Fruit fly (Drosophila melanogaster) whole organism, adult: Measurements from ENCODE around the gene hkb.

Experiments
- CG11617 ChIP-seq: fragments of 200-800 bp; sonication (Bioruptor generic); optimal IDR thresholded peaks from 2 replicates; lab custom pipeline; 2017; ENCODE audit warnings: mild to moderate bottlenecking, missing biosample characterization, missing genetic modification reagents, missing genetic modification characterization
- CG12768 ChIP-seq: fragments of 200-800 bp; sonication (Bioruptor generic); optimal IDR thresholded peaks from 2 replicates; lab custom pipeline; 2017; ENCODE audit warnings: missing biosample characterization, missing genetic modification characterization, mild to moderate bottlenecking, moderate library complexity, missing genetic modification reagents
- CG14711 ChIP-seq: fragments of 200-800 bp; sonication (Bioruptor generic); optimal IDR thresholded peaks from 2 replicates; lab custom pipeline; 2018; ENCODE audit warnings: missing biosample characterization, mild to moderate bottlenecking, missing genetic modification characterization, moderate library complexity
- CG1620 ChIP-seq: fragments of 200-800 bp; sonication (Bioruptor generic); optimal IDR thresholded peaks from 2 replicates; lab custom pipeline; 2016; ENCODE audit warnings: missing biosample characterization, missing genetic modification characterization
- CG33017 ChIP-seq: fragments of 200-800 bp; sonication (Bioruptor generic); optimal IDR thresholded peaks from 2 replicates; lab custom pipeline; 2018; ENCODE audit warnings: missing biosample characterization, mild to moderate bottlenecking, missing genetic modification characterization, moderate library complexity
- CG5204 ChIP-seq: fragments of 200-800 bp; sonication (Bioruptor generic); optimal IDR thresholded peaks from 2 replicates; lab custom pipeline; 2016; ENCODE audit warnings: missing biosample characterization, missing genetic modification characterization
- CG7045 ChIP-seq: fragments of 200-800 bp; sonication (Bioruptor generic); optimal IDR thresholded peaks from 2 replicates; lab custom pipeline; 2017; ENCODE audit warnings: missing biosample characterization, mild to moderate bottlenecking, missing genetic modification characterization
- CG7101 ChIP-seq: fragments of 200-800 bp; sonication (Bioruptor generic); optimal IDR thresholded peaks from 2 replicates; lab custom pipeline; 2018; ENCODE audit warnings: missing biosample characterization, mild to moderate bottlenecking, missing genetic modification characterization, moderate library complexity
- Clk ChIP-seq: fragments of 200-800 bp; sonication (Bioruptor generic); optimal IDR thresholded peaks from 2 replicates; lab custom pipeline; 2017; ENCODE audit warnings: missing biosample characterization, missing genetic modification characterization
- Crg-1 ChIP-seq: fragments of 200-800 bp; sonication (Bioruptor generic); optimal IDR thresholded peaks from 2 replicates; lab custom pipeline; 2016; ENCODE audit warnings: missing biosample characterization, missing genetic modification characterization
- Hr96 ChIP-seq: fragments of 200-800 bp; sonication (Bioruptor generic); optimal IDR thresholded peaks from 2 replicates; lab custom pipeline; 2016; ENCODE audit warnings: missing biosample characterization, missing genetic modification characterization
- Mnt ChIP-seq: fragments of 200-800 bp; sonication (Bioruptor generic); optimal IDR thresholded peaks from 2 replicates; lab custom pipeline; 2016; ENCODE audit warnings: missing biosample characterization, mild to moderate bottlenecking, missing genetic modification characterization
- bab1 ChIP-seq: fragments of 200-800 bp; sonication (Bioruptor generic); optimal IDR thresholded peaks from 3 replicates; lab custom pipeline; 2019; ENCODE audit warnings: missing biosample characterization, mild to moderate bottlenecking, missing genetic modification characterization, moderate library complexity
- cic ChIP-seq: fragments of 200-800 bp; sonication (Bioruptor generic); optimal IDR thresholded peaks from 2 replicates; lab custom pipeline; 2017; ENCODE audit warnings: missing biosample characterization, mild to moderate bottlenecking, missing genetic modification characterization, moderate library complexity
- cnc ChIP-seq, 2 experiments: fragments of >200 bp; optimal IDR thresholded peaks; 2 replicates each; lab custom pipeline; 2017
- kay ChIP-seq: fragments of 200-800 bp; sonication (Bioruptor generic); peaks from one replicate; lab custom pipeline; 2016; ENCODE audit warnings: missing biosample characterization, missing genetic modification characterization, borderline replicate concordance
- ovo ChIP-seq: fragments of 200-800 bp; sonication (Bioruptor generic); optimal IDR thresholded peaks from 2 replicates; lab custom pipeline; 2016; ENCODE audit warnings: missing biosample characterization, missing genetic modification characterization
- pad ChIP-seq: fragments of 200-800 bp; sonication (Bioruptor generic); optimal IDR thresholded peaks from 3 replicates; lab custom pipeline; 2017; ENCODE audit warnings: missing biosample characterization, missing genetic modification characterization, mild to moderate bottlenecking, moderate library complexity, missing genetic modification reagents
- tj ChIP-seq: fragments of 200-800 bp; sonication (Bioruptor generic); optimal IDR thresholded peaks from 3 replicates; lab custom pipeline; 2017; ENCODE audit warnings: missing biosample characterization, mild to moderate bottlenecking, missing genetic modification characterization, moderate library complexity
- toe ChIP-seq: fragments of 200-800 bp; sonication (Bioruptor generic); optimal IDR thresholded peaks from 2 replicates; lab custom pipeline; 2016; ENCODE audit warnings: missing biosample characterization, missing genetic modification characterization

Gene hkb

dm6 chr3R:4353569-4353968 is 7.1 kb upstream of the hkb start:
- TF ChIP-seq CG33017 (tag; lab: Kevin White, UChicago) (no peak), tj (GFP tag; lab: Kevin White, UChicago) (no peak), CG14711 (tag; lab: Kevin White, UChicago) (no peak), Hr96 (GFP tag; lab: Kevin White, UChicago) (no peak), Crg-1 (GFP tag; lab: Kevin White, UChicago) (no peak)

- TF ChIP-seq CG5204 (GFP tag; lab: Kevin White, UChicago) = no peak
- TF ChIP-seq CG1620 = no peak
- no peak for TF ChIP-seq tj (GFP tag; lab: Kevin White, UChicago)
- TF ChIP-seq CG11617 (GFP tag; lab: Kevin White, UChicago) = no peak
- no peak for TF ChIP-seq Crg-1 (GFP tag; lab: Kevin White, UChicago)
- TF ChIP-seq cic (GFP tag; lab: Kevin White, UChicago) = no peak
- TF ChIP-seq CG7101 (tag; lab: Kevin White, UChicago) = no peak
- no peak for TF ChIP-seq pad
- no peak for TF ChIP-seq Clk (GFP tag; lab: Kevin White, UChicago)
- TF ChIP-seq toe = no peak
- no peak for TF ChIP-seq ovo (GFP tag; lab: Kevin White, UChicago)
- TF ChIP-seq bab1 (GFP tag; lab: Kevin White, UChicago) = no peak
- no peak for TF ChIP-seq Hr96 (GFP tag; lab: Kevin White, UChicago)
These were observed 3.8 kb upstream of the hkb start for dm6 chr3R:4350199-4350598.

- TF ChIP-seq Crg-1 (GFP tag; lab: Kevin White, UChicago) (no peak), ovo (GFP tag; lab: Kevin White, UChicago) (no peak), cic (GFP tag; lab: Kevin White, UChicago) (no peak), toe (no peak), Clk (GFP tag; lab: Kevin White, UChicago) (no peak), Mnt (GFP tag; lab: Kevin White, UChicago) (no peak), CG7045 (no peak), CG12768 (GFP tag; lab: Kevin White, UChicago) (no peak), kay (no peak), pad (no peak), CG1620 (no peak), CG11617 (GFP tag; lab: Kevin White, UChicago) (no peak), CG14711 (tag; lab: Kevin White, UChicago) (no peak), CG5204 (GFP tag; lab: Kevin White, UChicago) (no peak), Hr96 (GFP tag; lab: Kevin White, UChicago) (no peak), tj (GFP tag; lab: Kevin White, UChicago) (no peak), CG7101 (tag; lab: Kevin White, UChicago) (no peak)
These were observed 1.9 kb upstream of the hkb start for dm6 chr3R:4348197-4348814.

dm6 chr3R:4341177-4341576 is 5.3 kb downstream of the hkb start:
- TF ChIP-seq CG7101 (tag; lab: Kevin White, UChicago) = no peak
- TF ChIP-seq CG5204 (GFP tag; lab: Kevin White, UChicago) = no peak
- TF ChIP-seq Hr96 (GFP tag; lab: Kevin White, UChicago) = no peak
- TF ChIP-seq CG1620 = no peak
- no peak for TF ChIP-seq Crg-1 (GFP tag; lab: Kevin White, UChicago)
- TF ChIP-seq Clk (GFP tag; lab: Kevin White, UChicago) = no peak
- TF ChIP-seq CG11617 (GFP tag; lab: Kevin White, UChicago) = no peak
- no peak for TF ChIP-seq Mnt (GFP tag; lab: Kevin White, UChicago)
- no peak for TF ChIP-seq CG14711 (tag; lab: Kevin White, UChicago)
- TF ChIP-seq bab1 (GFP tag; lab: Kevin White, UChicago) = no peak
- TF ChIP-seq CG12768 (GFP tag; lab: Kevin White, UChicago) = no peak
- TF ChIP-seq ovo (GFP tag; lab: Kevin White, UChicago) = no peak
- TF ChIP-seq kay = no peak
- no peak for TF ChIP-seq pad
- TF ChIP-seq toe = no peak
- no peak for TF ChIP-seq cnc (optimal IDR thresholded peaks at IDR 0.05; lab: Kevin White, UChicago)
- no peak for TF ChIP-seq tj (GFP tag; lab: Kevin White, UChicago)
- no peak for TF ChIP-seq CG7045

dm6 chr3R:4340174-4340573 is 6.3 kb downstream of the hkb start:
- no peak for TF ChIP-seq Hr96 (GFP tag; lab: Kevin White, UChicago)
- no peak for TF ChIP-seq Crg-1 (GFP tag; lab: Kevin White, UChicago)
- TF ChIP-seq CG7101 (tag; lab: Kevin White, UChicago) = no peak
- TF ChIP-seq Clk (GFP tag; lab: Kevin White, UChicago) = no peak
- TF ChIP-seq bab1 (GFP tag; lab: Kevin White, UChicago) = no peak
- TF ChIP-seq CG14711 (tag; lab: Kevin White, UChicago) = no peak
- TF ChIP-seq kay = no peak
- TF ChIP-seq CG5204 (GFP tag; lab: Kevin White, UChicago) = no peak
- TF ChIP-seq Mnt (GFP tag; lab: Kevin White, UChicago) = no peak
- TF ChIP-seq CG1620 = no peak
- TF ChIP-seq CG12768 (GFP tag; lab: Kevin White, UChicago) = no peak
- no peak for TF ChIP-seq cic (GFP tag; lab: Kevin White, UChicago)
- TF ChIP-seq CG11617 (GFP tag; lab: Kevin White, UChicago) = no peak

- TF ChIP-seq CG5204 (GFP tag; lab: Kevin White, UChicago) (no peak), CG1620 (no peak), CG11617 (GFP tag; lab: Kevin White, UChicago) (no peak), CG14711 (tag; lab: Kevin White, UChicago) (peak; percentile 96), CG7101 (tag; lab: Kevin White, UChicago) (no peak), CG12768 (GFP tag; lab: Kevin White, UChicago) (no peak), CG7045 (no peak), Clk (GFP tag; lab: Kevin White, UChicago) (no peak), cnc (optimal IDR thresholded peaks at IDR 0.05; lab: Kevin White, UChicago) (no peak), kay (no peak), Mnt (GFP tag; lab: Kevin White, UChicago) (no peak), toe (no peak), Hr96 (GFP tag; lab: Kevin White, UChicago) (no peak), CG33017 (tag; lab: Kevin White, UChicago) (no peak), cic (GFP tag; lab: Kevin White, UChicago) (no peak), ovo (GFP tag; lab: Kevin White, UChicago) (no peak), bab1 (GFP tag; lab: Kevin White, UChicago) (peak; percentile 62), tj (GFP tag; lab: Kevin White, UChicago) (peak; percentile 49), pad (no peak), Crg-1 (GFP tag; lab: Kevin White, UChicago) (no peak)
These were observed 8.9 kb downstream of the hkb start, which contains the start of the genes Skp2 and CG1103 for dm6 chr3R:4337580-4337979. Gene Skp2 (minus strand): TSS chr3R:4337674. Gene CG1103 (plus strand): TSS chr3R:4337755.
